Worm (Caenorhabditis elegans) whole organism, late embryonic: Measurements from ENCODE around the gene T14B4.19.

Experiments
- ama-1 ChIP-seq: fragments of 150-350 bp; optimal IDR thresholded peaks from 2 replicates; lab custom pipeline; 2014
- ceh-14 ChIP-seq: sonication (generic microtip); optimal IDR thresholded peaks from 2 replicates; lab custom pipeline; 2016; ENCODE audit warnings: missing genotype, missing genetic modification characterization, missing compliant biosample characterization
- hlh-15 ChIP-seq: sonication (generic microtip); optimal IDR thresholded peaks from 2 replicates; lab custom pipeline; 2016; ENCODE audit warnings: missing genetic modification characterization, missing compliant biosample characterization
- nhr-11 ChIP-seq: fragments of 150-350 bp; optimal IDR thresholded peaks from 2 replicates; lab custom pipeline; 2014; ENCODE audit warnings: missing biosample characterization, missing genetic modification characterization
- pros-1 ChIP-seq: fragments of 150-350 bp; optimal IDR thresholded peaks from 2 replicates; lab custom pipeline; 2014; ENCODE audit warnings: missing biosample characterization, missing genetic modification reagents, missing genetic modification characterization
- ref-2 ChIP-seq: sonication (generic microtip); optimal IDR thresholded peaks from 2 replicates; lab custom pipeline; 2016; ENCODE audit warnings: missing genetic modification characterization, missing compliant biosample characterization
- tbx-2 ChIP-seq: sonication (generic microtip); optimal IDR thresholded peaks from 2 replicates; lab custom pipeline; 2016; ENCODE audit warnings: missing genetic modification characterization, missing compliant biosample characterization

ce11 chrII:6683663-6684285 is 29.0 kb downstream of the T14B4.19 start, which contains the start of gene gyf-1:
- no peak for TF ChIP-seq pros-1
- peak; percentile 70 for TF ChIP-seq tbx-2 (tag; lab: Kevin White, UChicago)
- no peak for TF ChIP-seq ama-1
- no peak for TF ChIP-seq ceh-14 (tag; lab: Kevin White, UChicago)
- no peak for TF ChIP-seq nhr-11 (tag; lab: Kevin White, UChicago)
- no peak for TF ChIP-seq hlh-15 (tag; lab: Kevin White, UChicago)
- TF ChIP-seq ref-2 (tag; lab: Kevin White, UChicago): no peak
